Fruit fly (Drosophila melanogaster): ENCODE results near the gene wgn.

dm6 chrX:18644890-18645289 is 10.2 kb upstream of the wgn start:
- peak; percentile 60 for TF ChIP-seq CG8290 (GFP tag; optimal IDR thresholded peaks at IDR 0.05)
- TF ChIP-seq CG8290 (tag; optimal IDR thresholded peaks at IDR 0.05), result peak in 1 of 2 experiments; percentile 89
- peak; percentile 37; the same call in 1 of the 2 replicates for TF ChIP-seq danr (GFP tag; IDR thresholded peaks at IDR 0.05)
- peak; percentile 78 for TF ChIP-seq CG12104 (GFP tag; optimal IDR thresholded peaks at IDR 0.05)
- TF ChIP-seq ap (GFP tag; IDR thresholded peaks at IDR 0.05), result peak; percentile 43; the same call in 1 of the 2 replicates
- TF ChIP-seq Lpt (GFP tag; optimal IDR thresholded peaks at IDR 0.05), result no peak
- peak; percentile 68 for TF ChIP-seq H2.0 (GFP tag; IDR thresholded peaks at IDR 0.05)
- TF ChIP-seq seq (GFP tag; IDR thresholded peaks at IDR 0.05), result peak; percentile 72
- TF ChIP-seq trem (tag; optimal IDR thresholded peaks at IDR 0.05), result peak; percentile 56
- no peak for TF ChIP-seq Dfd (GFP tag; optimal IDR thresholded peaks at IDR 0.05)
- no peak for TF ChIP-seq CG8478 (optimal IDR thresholded peaks at IDR 0.05)
- TF ChIP-seq zfh1 (GFP tag; IDR thresholded peaks at IDR 0.05), result peak; percentile 79
- peak; percentile 54 for TF ChIP-seq crc (GFP tag; optimal IDR thresholded peaks at IDR 0.05)
